Fruit fly (Drosophila melanogaster) whole organism, embryonic: Measurements from ENCODE around the gene CG14043.

Experiments
- CG15073 ChIP-seq: fragments of 200-800 bp; sonication (Bioruptor generic); optimal IDR thresholded peaks from 2 replicates; lab custom pipeline; 2016; ENCODE audit warnings: missing biosample characterization, missing genetic modification characterization
- ranshi ChIP-seq: fragments of 200-800 bp; sonication (Bioruptor generic); IDR thresholded peaks from 2 replicates; pipeline ENCODE4 v1.3.6; 2022; ENCODE audit warnings: missing biosample characterization, missing genetic modification characterization

DNA sequence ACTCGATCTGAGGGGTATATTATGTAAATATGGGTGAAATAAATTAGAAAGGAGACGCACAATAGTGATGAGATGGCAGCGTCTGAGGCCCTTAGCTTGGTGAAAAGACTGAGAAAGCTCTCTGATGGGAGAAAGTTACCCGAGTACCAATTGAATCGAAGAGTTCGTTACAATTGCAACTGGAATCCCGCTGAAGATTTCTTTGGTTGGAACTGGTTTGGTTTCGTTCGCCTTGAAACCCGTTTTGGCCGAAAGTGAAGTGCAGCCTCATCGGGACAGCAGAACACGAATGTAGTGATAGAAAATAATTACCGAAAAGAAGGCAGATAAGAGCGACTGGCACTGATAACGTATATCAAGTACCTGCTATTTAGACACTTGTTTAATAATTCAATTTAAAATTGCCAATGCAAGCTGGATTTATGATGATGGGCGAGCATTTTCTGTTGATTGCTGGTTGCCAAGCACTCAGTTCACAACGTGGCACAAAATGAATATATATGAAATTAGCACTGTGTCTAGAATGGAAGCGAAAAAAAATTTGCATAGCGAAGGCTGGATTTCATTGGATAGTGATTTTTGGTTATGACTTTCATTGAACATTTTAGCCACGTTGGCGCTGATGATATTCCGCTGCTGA, 24.9 kb downstream of the CG14043 start:
- TF ChIP-seq CG15073 (GFP tag; lab: Kevin White, UChicago) (no peak), ranshi (GFP tag; lab: Robert Waterston, UW) (no peak)
